Fruit fly (Drosophila melanogaster) whole organism, embryonic: ENCODE results near the gene CG4577.
A peak's percentile ranks its signal among the peaks of the same experiment; 100 is the strongest.

Source experiments
- CG10267 ChIP-seq: fragments of 200-800 bp; sonication (Bioruptor generic); optimal IDR thresholded peaks from 2 replicates; lab custom pipeline; 2018; ENCODE audit warnings: missing biosample characterization, mild to moderate bottlenecking, missing genetic modification characterization, moderate library complexity
- CG10321 ChIP-seq: fragments of 200-800 bp; sonication (Bioruptor generic); IDR thresholded peaks from 2 replicates; pipeline ENCODE4 v1.3.6; 2022; ENCODE audit warnings: missing biosample characterization, missing genetic modification characterization
- CG13424 ChIP-seq: fragments of 200-800 bp; sonication (Bioruptor generic); optimal IDR thresholded peaks from 2 replicates; lab custom pipeline; 2019; ENCODE audit warnings: missing biosample characterization, mild to moderate bottlenecking, missing genetic modification characterization, moderate library complexity
- CG15479 ChIP-seq: fragments of 200-800 bp; sonication (Bioruptor generic); optimal IDR thresholded peaks from 3 replicates; lab custom pipeline; 2019; ENCODE audit warnings: missing biosample characterization, mild to moderate bottlenecking, missing genetic modification characterization, moderate library complexity
- CG1647 ChIP-seq: fragments of 200-800 bp; sonication (Bioruptor generic); optimal IDR thresholded peaks from 3 replicates; lab custom pipeline; 2016; ENCODE audit warnings: missing biosample characterization, missing genetic modification characterization
- CG17328 ChIP-seq: fragments of 200-800 bp; sonication (Bioruptor generic); IDR thresholded peaks from 2 replicates; pipeline ENCODE4 v1.3.6; 2022; ENCODE audit warnings: missing biosample characterization, missing genetic modification characterization
- CG18619 ChIP-seq: fragments of 200-800 bp; sonication (Bioruptor generic); optimal IDR thresholded peaks from 3 replicates; lab custom pipeline; 2017; ENCODE audit warnings: missing biosample characterization, mild to moderate bottlenecking, missing genetic modification characterization
- CG2116 ChIP-seq: fragments of 200-800 bp; sonication (Bioruptor generic); optimal IDR thresholded peaks from 3 replicates; lab custom pipeline; 2018; ENCODE audit warnings: missing biosample characterization, mild to moderate bottlenecking, missing genetic modification characterization
- CG2202 ChIP-seq: fragments of 200-800 bp; sonication (Bioruptor generic); optimal IDR thresholded peaks from 2 replicates; lab custom pipeline; 2018; ENCODE audit warnings: missing biosample characterization, mild to moderate bottlenecking, missing genetic modification characterization
- CG2875 ChIP-seq: fragments of 200-800 bp; sonication (Bioruptor generic); optimal IDR thresholded peaks from 2 replicates; lab custom pipeline; 2017; ENCODE audit warnings: missing biosample characterization, mild to moderate bottlenecking, missing genetic modification characterization, missing genetic modification reagents
- CG3995 ChIP-seq: fragments of 200-800 bp; sonication (Bioruptor generic); optimal IDR thresholded peaks from 3 replicates; lab custom pipeline; 2016; ENCODE audit warnings: missing biosample characterization, missing genetic modification characterization
- CG42726 ChIP-seq: fragments of 200-800 bp; sonication (Bioruptor generic); IDR thresholded peaks from 2 replicates; pipeline ENCODE4 v1.3.6; 2022; ENCODE audit warnings: missing biosample characterization, missing genetic modification characterization; ENCODE audit not compliant: partially characterized antibody
- CG6272 ChIP-seq: fragments of 200-800 bp; sonication (Bioruptor generic); IDR thresholded peaks from 2 replicates; pipeline ENCODE4 v1.3.6; 2022; ENCODE audit warnings: missing biosample characterization, missing genetic modification characterization
- CG7928 ChIP-seq: fragments of 200-800 bp; sonication (Bioruptor generic); optimal IDR thresholded peaks from 2 replicates; lab custom pipeline; 2017; ENCODE audit warnings: missing biosample characterization, mild to moderate bottlenecking, missing genetic modification characterization
- CG7963 ChIP-seq: fragments of 200-800 bp; sonication (Bioruptor generic); IDR thresholded peaks from 3 replicates; pipeline ENCODE4 v1.3.6; 2022; ENCODE audit warnings: missing biosample characterization, missing genetic modification characterization; ENCODE audit not compliant: partially characterized antibody
- CG8388 ChIP-seq: fragments of 200-800 bp; sonication (Bioruptor generic); optimal IDR thresholded peaks from 2 replicates; lab custom pipeline; 2019; ENCODE audit warnings: missing biosample characterization, mild to moderate bottlenecking, missing genetic modification characterization, moderate library complexity
- CG8478 ChIP-seq: fragments of >200 bp; optimal IDR thresholded peaks from 2 replicates; lab custom pipeline; 2018
- CG9817 ChIP-seq: fragments of 200-800 bp; sonication (Bioruptor generic); optimal IDR thresholded peaks from 2 replicates; lab custom pipeline; 2018; ENCODE audit warnings: missing biosample characterization, mild to moderate bottlenecking, missing genetic modification characterization, moderate library complexity
- Dek ChIP-seq: fragments of 200-800 bp; sonication (Bioruptor generic); optimal IDR thresholded peaks from 3 replicates; lab custom pipeline; 2019; ENCODE audit warnings: missing biosample characterization, mild to moderate bottlenecking, missing genetic modification characterization, moderate library complexity
- Dp ChIP-seq: fragments of 200-800 bp; sonication (Bioruptor generic); optimal IDR thresholded peaks from 2 replicates; lab custom pipeline; 2018; ENCODE audit warnings: missing biosample characterization, mild to moderate bottlenecking, missing genetic modification characterization, moderate library complexity
- Dref ChIP-seq: fragments of 200-800 bp; sonication (Bioruptor generic); IDR thresholded peaks from 2 replicates; pipeline ENCODE4 v1.3.6; 2022; ENCODE audit warnings: missing biosample characterization, missing genetic modification characterization
- Drgx ChIP-seq: fragments of 200-800 bp; sonication (Bioruptor generic); IDR thresholded peaks from 2 replicates; pipeline ENCODE4 v1.3.6; 2022; ENCODE audit warnings: missing biosample characterization, missing genetic modification characterization
- HmgZ ChIP-seq: fragments of 200-800 bp; sonication (Bioruptor generic); optimal IDR thresholded peaks from 2 replicates; lab custom pipeline; 2018; ENCODE audit warnings: missing biosample characterization, mild to moderate bottlenecking, missing genetic modification characterization
- Lim3 ChIP-seq: fragments of 200-800 bp; sonication (Bioruptor generic); IDR thresholded peaks from 2 replicates; pipeline ENCODE4 v1.3.6; 2022; ENCODE audit warnings: missing biosample characterization, missing genetic modification characterization
- Opbp ChIP-seq: fragments of 200-800 bp; sonication (Bioruptor generic); IDR thresholded peaks from 3 replicates; pipeline ENCODE4 v1.3.6; 2022; ENCODE audit warnings: missing biosample characterization, missing genetic modification characterization; ENCODE audit not compliant: partially characterized antibody
- Pdp1 ChIP-seq, 2 experiments: fragments of 200-800 bp; sonication (Bioruptor generic); optimal IDR thresholded peaks; 3 replicates each; lab custom pipeline; 2016; ENCODE audit warnings: missing biosample characterization in 2 of 2, missing genetic modification characterization in 2 of 2, mild to moderate bottlenecking in 1 of 2, moderate library complexity in 1 of 2
- Rx ChIP-seq: fragments of 200-800 bp; sonication (Bioruptor generic); IDR thresholded peaks from 2 replicates; pipeline ENCODE4 v1.3.6; 2022; ENCODE audit warnings: missing biosample characterization, missing genetic modification characterization
- Sry-β ChIP-seq: fragments of 200-800 bp; sonication (Bioruptor generic); optimal IDR thresholded peaks from 2 replicates; lab custom pipeline; 2018; ENCODE audit warnings: missing biosample characterization, mild to moderate bottlenecking, missing genetic modification characterization, moderate library complexity
- Trl ChIP-seq, 3 experiments: fragments of >200 bp in 2 of 3; fragments of 200-800 bp in 1 of 3; sonication (Bioruptor generic) in 1 of 3; optimal IDR thresholded peaks; 2 replicates in 1 of 3; 3 replicates in 2 of 3; lab custom pipeline; 2016 to 2017; ENCODE audit warnings: missing biosample characterization in 1 of 3, missing genetic modification characterization in 1 of 3
- Vsx1 ChIP-seq: fragments of 200-800 bp; sonication (Bioruptor generic); optimal IDR thresholded peaks from 2 replicates; lab custom pipeline; 2017; ENCODE audit warnings: missing biosample characterization, mild to moderate bottlenecking, missing genetic modification characterization, missing genetic modification reagents
- Xrp1 ChIP-seq: fragments of 200-800 bp; sonication (Bioruptor generic); IDR thresholded peaks from 2 replicates; pipeline ENCODE4 v1.3.6; 2022; ENCODE audit warnings: missing biosample characterization, missing genetic modification characterization
- amos ChIP-seq: fragments of 200-800 bp; sonication (Bioruptor generic); IDR thresholded peaks from 2 replicates; pipeline ENCODE4 v1.3.6; 2022; ENCODE audit warnings: missing biosample characterization, missing genetic modification characterization; ENCODE audit not compliant: partially characterized antibody
- bowl ChIP-seq: fragments of 200-800 bp; sonication (Bioruptor generic); IDR thresholded peaks from 2 replicates; pipeline ENCODE4 v1.3.6; 2022; ENCODE audit warnings: missing biosample characterization, missing genetic modification characterization
- chif ChIP-seq, 2 experiments: fragments of 200-800 bp; sonication (Bioruptor generic); optimal IDR thresholded peaks; 3 replicates each; lab custom pipeline; 2016; ENCODE audit warnings: missing biosample characterization in 2 of 2, missing genetic modification characterization in 2 of 2
- cwo ChIP-seq: fragments of 200-800 bp; sonication (Bioruptor generic); optimal IDR thresholded peaks from 3 replicates; lab custom pipeline; 2017; ENCODE audit warnings: missing biosample characterization, missing genetic modification characterization, mild to moderate bottlenecking, moderate library complexity, missing genetic modification reagents
- dmrt99B ChIP-seq: fragments of 200-800 bp; sonication (Bioruptor generic); optimal IDR thresholded peaks from 2 replicates; lab custom pipeline; 2018; ENCODE audit warnings: missing biosample characterization, mild to moderate bottlenecking, missing genetic modification characterization, moderate library complexity
- dpn ChIP-seq, 2 experiments: fragments of 200-800 bp; sonication (Bioruptor generic); optimal IDR thresholded peaks; 3 replicates each; lab custom pipeline; 2016; ENCODE audit warnings: missing biosample characterization in 2 of 2, missing genetic modification characterization in 2 of 2
- exex ChIP-seq: fragments of 200-800 bp; sonication (Bioruptor generic); optimal IDR thresholded peaks from 4 replicates; lab custom pipeline; 2018; ENCODE audit warnings: missing biosample characterization, mild to moderate bottlenecking, missing genetic modification characterization, moderate library complexity
- her ChIP-seq: fragments of 200-800 bp; sonication (Bioruptor generic); optimal IDR thresholded peaks from 2 replicates; lab custom pipeline; 2016; ENCODE audit warnings: missing biosample characterization, missing genetic modification characterization
- nerfin-1 ChIP-seq: fragments of 200-800 bp; sonication (Bioruptor generic); optimal IDR thresholded peaks from 3 replicates; lab custom pipeline; 2019; ENCODE audit warnings: missing biosample characterization, mild to moderate bottlenecking, missing genetic modification characterization, moderate library complexity
- nerfin-2 ChIP-seq: fragments of 200-800 bp; sonication (Bioruptor generic); IDR thresholded peaks from 2 replicates; pipeline ENCODE4 v1.3.6; 2022; ENCODE audit warnings: missing biosample characterization, missing genetic modification characterization; ENCODE audit not compliant: partially characterized antibody
- pho ChIP-seq: fragments of 200-800 bp; sonication (Bioruptor generic); optimal IDR thresholded peaks from 2 replicates; lab custom pipeline; 2016; ENCODE audit warnings: missing biosample characterization, missing genetic modification characterization
- sens ChIP-seq: fragments of 200-800 bp; sonication (Bioruptor generic); peaks from one replicate; lab custom pipeline; 2016; ENCODE audit warnings: missing biosample characterization, missing genetic modification characterization
- tin ChIP-seq: fragments of 200-800 bp; sonication (Bioruptor generic); optimal IDR thresholded peaks from 3 replicates; lab custom pipeline; 2016; ENCODE audit warnings: missing biosample characterization, missing genetic modification characterization
- tna ChIP-seq: fragments of 200-800 bp; sonication (Bioruptor generic); IDR thresholded peaks from 2 replicates; pipeline ENCODE4 v1.3.6; 2022; ENCODE audit warnings: missing biosample characterization, missing genetic modification characterization; ENCODE audit not compliant: partially characterized antibody
- vfl ChIP-seq: fragments of 200-800 bp; sonication (Bioruptor generic); optimal IDR thresholded peaks from 2 replicates; lab custom pipeline; 2016; ENCODE audit warnings: missing biosample characterization, missing genetic modification characterization
- zfh1 ChIP-seq: fragments of 200-800 bp; sonication (Bioruptor generic); IDR thresholded peaks from 3 replicates; pipeline ENCODE4 v1.3.6; 2022; ENCODE audit warnings: missing biosample characterization, missing genetic modification characterization

CG4577 gene

DNA sequence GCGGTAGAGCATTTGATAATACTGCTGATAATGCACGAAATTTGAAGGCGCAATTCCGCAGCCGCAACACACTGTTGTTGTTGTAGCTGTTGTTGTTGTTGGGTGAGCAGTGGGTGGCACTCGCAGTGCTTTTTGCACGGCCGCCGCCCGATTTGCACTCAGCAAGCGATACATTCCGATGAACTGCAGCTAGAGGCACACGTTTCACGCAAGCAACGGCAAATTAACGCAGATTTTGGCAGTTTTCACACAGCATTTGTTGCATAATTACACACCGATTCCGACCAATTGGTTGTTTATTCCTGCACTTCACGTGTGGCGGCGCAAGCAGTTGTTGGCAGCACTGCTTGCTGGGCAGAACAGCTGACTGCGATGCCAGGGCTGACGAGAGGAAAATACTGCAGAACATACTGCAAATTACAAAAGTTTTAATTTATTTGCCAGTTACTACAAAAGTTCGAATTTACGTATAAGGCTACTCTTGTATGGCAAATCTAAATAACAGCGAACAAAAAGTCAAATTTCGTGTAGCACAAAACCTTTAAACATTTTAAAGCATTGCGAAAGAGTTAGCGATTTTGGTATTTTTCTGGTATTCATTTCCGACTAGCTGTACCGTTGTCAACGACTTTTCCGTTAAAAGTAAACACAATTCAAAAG, 26.3 kb upstream of the CG4577 start, which contains the start of the genes PolrMT and CG14339 (continued):
- TF ChIP-seq tin: peak; percentile 54
- 0 out of 2 replicates have a peak, but pooled peaks have one; percentile 20 for TF ChIP-seq Dref (GFP tag; lab: Robert Waterston, UW)
- peak; percentile 34 for TF ChIP-seq vfl (GFP tag; lab: Kevin White, UChicago)
- peak; percentile 29 for TF ChIP-seq pho
- no peak for TF ChIP-seq CG6272 (GFP tag; lab: Robert Waterston, UW)
- TF ChIP-seq CG9817 (tag; lab: Kevin White, UChicago): peak; percentile 25
- 0 out of 2 replicates have a peak, but pooled peaks have one; percentile 15 for TF ChIP-seq Xrp1 (GFP tag; lab: Robert Waterston, UW)
- peak in 1 of 2 experiments; percentile 46 for TF ChIP-seq dpn (GFP tag; optimal IDR thresholded peaks at IDR 0.05; lab: Kevin White, UChicago)
- no peak for TF ChIP-seq Dek (tag; lab: Kevin White, UChicago)
- TF ChIP-seq CG10267: peak; percentile 43
- TF ChIP-seq CG1647 (GFP tag; lab: Kevin White, UChicago): no peak
- TF ChIP-seq CG7963: no peak
- TF ChIP-seq Vsx1 (GFP tag; lab: Kevin White, UChicago): no peak
- TF ChIP-seq Drgx (GFP tag; lab: Robert Waterston, UW): 0 out of 2 replicates have a peak, but pooled peaks have one; percentile 23
- TF ChIP-seq CG7928: peak; percentile 96
- TF ChIP-seq zfh1 (GFP tag; lab: Robert Waterston, UW): 0 out of 3 replicates have a peak, but pooled peaks have one; percentile 29
- TF ChIP-seq CG15479: peak; percentile 34
- peak; percentile 7 for TF ChIP-seq CG2116
- TF ChIP-seq CG17328 (GFP tag; lab: Robert Waterston, UW): 0 out of 2 replicates have a peak, but pooled peaks have one; percentile 11
- no peak for TF ChIP-seq CG2875 (GFP tag; lab: Kevin White, UChicago)
- TF ChIP-seq Pdp1 (GFP tag; optimal IDR thresholded peaks at IDR 0.05; lab: Kevin White, UChicago): peak in 1 of 2 experiments; percentile 100
- TF ChIP-seq CG42726 (GFP tag; lab: Robert Waterston, UW): peak; percentile 56; the same call in 1 of the 2 replicates
- TF ChIP-seq Sry-β (GFP tag; lab: Kevin White, UChicago): no peak
- TF ChIP-seq CG8388 (GFP tag; lab: Kevin White, UChicago): no peak
- no peak for TF ChIP-seq nerfin-1
- TF ChIP-seq exex (tag; lab: Kevin White, UChicago): peak; percentile 15
- peak; percentile 78 for TF ChIP-seq HmgZ
- peak; percentile 48 for TF ChIP-seq her (GFP tag; lab: Kevin White, UChicago)
- peak; percentile 45 for TF ChIP-seq CG3995 (GFP tag; lab: Kevin White, UChicago)
- TF ChIP-seq dmrt99B (tag; lab: Kevin White, UChicago): no peak
- TF ChIP-seq chif (GFP tag; optimal IDR thresholded peaks at IDR 0.05; lab: Kevin White, UChicago): peak; percentile 19 to 42
- TF ChIP-seq cwo (GFP tag; lab: Kevin White, UChicago): peak; percentile 94
- TF ChIP-seq sens (GFP tag; lab: Kevin White, UChicago): peak; percentile 96
- no peak for TF ChIP-seq Trl (optimal IDR thresholded peaks at IDR 0.05; lab: Kevin White, UChicago)
- TF ChIP-seq Trl (GFP tag; optimal IDR thresholded peaks at IDR 0.05; lab: Kevin White, UChicago): peak; percentile 54
- TF ChIP-seq CG13424 (tag; lab: Kevin White, UChicago): peak; percentile 29
- TF ChIP-seq tna (GFP tag; lab: Robert Waterston, UW): 0 out of 2 replicates have a peak, but pooled peaks have one; percentile 34
- 0 out of 2 replicates have a peak, but pooled peaks have one; percentile 6 for TF ChIP-seq Rx
- TF ChIP-seq CG8478 (lab: Kevin White, UChicago): no peak
- TF ChIP-seq CG10321 (GFP tag; lab: Robert Waterston, UW): no peak
- no peak for TF ChIP-seq Lim3
- TF ChIP-seq Dp (GFP tag; lab: Kevin White, UChicago): peak; percentile 60
- no peak for TF ChIP-seq nerfin-2 (GFP tag; lab: Robert Waterston, UW)
- peak; percentile 13 for TF ChIP-seq CG18619
- TF ChIP-seq Opbp: peak; percentile 12; the same call in 1 of the 3 replicates
- peak; percentile 35; the same call in 1 of the 2 replicates for TF ChIP-seq amos (GFP tag; lab: Robert Waterston, UW)
- no peak for TF ChIP-seq CG2202
- TF ChIP-seq bowl (GFP tag; lab: Robert Waterston, UW): no peak
